Worm (Caenorhabditis elegans) whole organism, mixed stage, embryonic: ENCODE results near the gene pezo-1.
"Not testable (repeated sequence)": the region's sequence is repeated elsewhere in the genome, so short reads cannot be mapped to it uniquely, and the experiment has no call there.

Experiments
- hlh-1 ChIP-seq: fragments of 150-350 bp; optimal IDR thresholded peaks from 2 replicates; lab custom pipeline; 2014; ENCODE audit warnings: missing biosample characterization, missing genetic modification reagents, missing genetic modification characterization
- nhr-2 ChIP-seq: fragments of 150-350 bp; optimal IDR thresholded peaks from 2 replicates; lab custom pipeline; 2014; ENCODE audit warnings: missing biosample characterization, missing genetic modification characterization
- ztf-11 ChIP-seq: fragments of 150-350 bp; optimal IDR thresholded peaks from 2 replicates; lab custom pipeline; 2014; ENCODE audit warnings: missing biosample characterization, missing genetic modification characterization

pezo-1 gene

DNA sequence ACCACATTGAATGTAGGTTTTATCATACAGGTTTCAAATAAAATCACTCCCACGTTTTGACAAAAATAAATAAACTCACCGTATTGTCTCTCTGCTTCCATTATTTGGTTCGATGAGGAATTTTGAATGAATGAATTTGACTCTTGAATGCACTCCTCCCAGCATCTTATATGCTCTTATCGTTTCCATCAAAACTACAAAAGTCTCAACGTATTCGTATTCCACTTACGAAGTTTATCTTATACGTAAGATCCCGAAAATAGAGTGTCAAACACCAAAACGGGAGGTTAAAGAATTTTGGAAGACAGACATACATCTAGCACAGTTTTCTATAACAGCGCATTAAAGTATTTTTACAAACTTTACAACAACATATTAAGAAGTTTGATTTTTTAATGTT, 72.5 kb downstream of the pezo-1 start, which contains the start of gene nhr-264:
TSS of gene nhr-264 (minus strand) at position 101 of the 400 bp plus-strand sequence.
- TF ChIP-seq ztf-11 (tag; lab: Kevin White, UChicago); hlh-1; nhr-2 (tag; lab: Kevin White, UChicago): not testable (repeated sequence)
